Worm (Caenorhabditis elegans): ENCODE data around the gene F08F3.4.

DNA sequence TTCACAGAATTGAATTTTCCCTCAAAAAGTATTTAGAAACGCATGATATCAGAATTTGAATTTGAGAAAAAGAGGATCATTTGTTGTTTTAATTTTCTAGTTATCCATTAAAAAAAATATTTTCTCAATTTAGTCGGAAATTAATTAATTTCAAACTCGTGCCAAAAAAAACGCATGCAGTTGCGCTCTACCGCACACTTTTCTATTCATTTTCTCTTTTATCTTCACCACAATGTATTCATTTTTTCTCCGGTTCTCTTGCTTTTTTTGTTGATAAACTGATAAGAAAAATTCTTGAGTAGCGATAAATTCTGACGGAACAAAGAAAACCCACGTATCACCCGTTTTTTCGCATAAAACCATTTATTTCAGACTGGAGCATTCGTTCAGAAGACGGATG lies 22.3 kb downstream of the F08F3.4 start, which contains the start of gene acl-6:
- TF ChIP-seq nhr-11 (tag; optimal IDR thresholded peaks at IDR 0.05) (no peak), ceh-14 (tag; optimal IDR thresholded peaks at IDR 0.05) (peak; percentile 40), nhr-232 (tag; optimal IDR thresholded peaks at IDR 0.05) (no peak), ref-2 (tag; optimal IDR thresholded peaks at IDR 0.05) (no peak), ama-1 (optimal IDR thresholded peaks at IDR 0.05) (no peak), unc-55 (GFP tag; optimal IDR thresholded peaks at IDR 0.05) (no peak), C38D4.7 (GFP tag; optimal IDR thresholded peaks at IDR 0.05) (no peak), ttx-3 (tag; optimal IDR thresholded peaks at IDR 0.05) (no peak), F13H6.1 (tag; optimal IDR thresholded peaks at IDR 0.05) (no peak), pax-1 (tag; optimal IDR thresholded peaks at IDR 0.05) (no peak), ceh-30 (tag; optimal IDR thresholded peaks at IDR 0.05) (no peak)

Data from whole organism, late embryonic.